Fruit fly (Drosophila melanogaster): Measurements from ENCODE around the gene CG11109.

- no peak for TF ChIP-seq CG8478 (optimal IDR thresholded peaks at IDR 0.05)
- no peak for TF ChIP-seq CTCF (optimal IDR thresholded peaks at IDR 0.05)
These were observed 14.9 kb downstream of the CG11109 start for dm6 chr3L:22886939-22887338.

All from S2 (cell line).